Fruit fly (Drosophila melanogaster) whole organism, embryonic: ENCODE measurements around the gene CG33325.
A peak's percentile ranks its signal among the peaks of the same experiment; 100 is the strongest.

Source experiments
- Atf-2 ChIP-seq: fragments of 200-800 bp; sonication (Bioruptor generic); optimal IDR thresholded peaks from 2 replicates; lab custom pipeline; 2016; ENCODE audit warnings: missing biosample characterization, missing genetic modification characterization
- Awh ChIP-seq: fragments of 200-800 bp; sonication (Bioruptor generic); IDR thresholded peaks from 2 replicates; pipeline ENCODE4, ENCODE4 v1.3.6; 2022; ENCODE audit warnings: missing biosample characterization, missing genetic modification characterization
- CG10209 ChIP-seq: fragments of 200-800 bp; sonication (Bioruptor generic); optimal IDR thresholded peaks from 3 replicates; lab custom pipeline; 2017; ENCODE audit warnings: missing biosample characterization, mild to moderate bottlenecking, missing genetic modification characterization, missing genetic modification reagents
- CG11695 ChIP-seq: fragments of 200-800 bp; sonication (Bioruptor generic); IDR thresholded peaks from 3 replicates; pipeline ENCODE4 v1.3.6; 2022; ENCODE audit warnings: missing biosample characterization, missing genetic modification characterization
- CG11723 ChIP-seq: fragments of 200-800 bp; sonication (Bioruptor generic); optimal IDR thresholded peaks from 2 replicates; lab custom pipeline; 2017; ENCODE audit warnings: missing biosample characterization, mild to moderate bottlenecking, missing genetic modification characterization
- CG1233 ChIP-seq: fragments of 200-800 bp; sonication (Bioruptor generic); optimal IDR thresholded peaks from 4 replicates; lab custom pipeline; 2018; ENCODE audit warnings: missing biosample characterization, mild to moderate bottlenecking, missing genetic modification characterization
- CG13123 ChIP-seq: fragments of 200-800 bp; sonication (Bioruptor generic); optimal IDR thresholded peaks from 2 replicates; lab custom pipeline; 2016; ENCODE audit warnings: missing biosample characterization, missing genetic modification characterization
- CG13624 ChIP-seq: fragments of 200-800 bp; sonication (Bioruptor generic); optimal IDR thresholded peaks from 2 replicates; lab custom pipeline; 2016; ENCODE audit warnings: missing biosample characterization, missing genetic modification characterization
- CG15011 ChIP-seq: fragments of 200-800 bp; sonication (Bioruptor generic); optimal IDR thresholded peaks from 3 replicates; lab custom pipeline; 2018; ENCODE audit warnings: missing biosample characterization, mild to moderate bottlenecking, missing genetic modification characterization
- CG15514 ChIP-seq: fragments of 200-800 bp; sonication (Bioruptor generic); optimal IDR thresholded peaks from 3 replicates; lab custom pipeline; 2017; ENCODE audit warnings: missing biosample characterization, missing genetic modification characterization, mild to moderate bottlenecking, moderate library complexity, missing genetic modification reagents
- CG1647 ChIP-seq: fragments of 200-800 bp; sonication (Bioruptor generic); optimal IDR thresholded peaks from 3 replicates; lab custom pipeline; 2016; ENCODE audit warnings: missing biosample characterization, missing genetic modification characterization
- CG17328 ChIP-seq: fragments of 200-800 bp; sonication (Bioruptor generic); IDR thresholded peaks from 2 replicates; pipeline ENCODE4 v1.3.6; 2022; ENCODE audit warnings: missing biosample characterization, missing genetic modification characterization
- CG2678 ChIP-seq: fragments of 200-800 bp; sonication (Bioruptor generic); optimal IDR thresholded peaks from 3 replicates; lab custom pipeline; 2019; ENCODE audit warnings: missing biosample characterization, mild to moderate bottlenecking, missing genetic modification characterization, moderate library complexity
- CG31224 ChIP-seq: fragments of 200-800 bp; sonication (Bioruptor generic); IDR thresholded peaks from 2 replicates; pipeline ENCODE4 v1.3.6; 2022; ENCODE audit warnings: missing biosample characterization, missing genetic modification characterization
- CG31365 ChIP-seq: fragments of 200-800 bp; sonication (Bioruptor generic); optimal IDR thresholded peaks from 2 replicates; lab custom pipeline; 2018; ENCODE audit warnings: missing biosample characterization, mild to moderate bottlenecking, missing genetic modification characterization
- CG31441 ChIP-seq: fragments of 200-800 bp; sonication (Bioruptor generic); IDR thresholded peaks from 2 replicates; pipeline ENCODE4 v1.3.6; 2022; ENCODE audit warnings: missing biosample characterization, missing genetic modification characterization
- CG3163 ChIP-seq: fragments of 200-800 bp; sonication (Bioruptor generic); optimal IDR thresholded peaks from 3 replicates; lab custom pipeline; 2016; ENCODE audit warnings: missing biosample characterization, missing genetic modification characterization
- CG6765 ChIP-seq: fragments of 200-800 bp; sonication (Bioruptor generic); optimal IDR thresholded peaks from 3 replicates; lab custom pipeline; 2017; ENCODE audit warnings: missing biosample characterization, mild to moderate bottlenecking, missing genetic modification characterization
- CG7271 ChIP-seq: fragments of 200-800 bp; sonication (Bioruptor generic); optimal IDR thresholded peaks from 2 replicates; lab custom pipeline; 2018; ENCODE audit warnings: missing biosample characterization, mild to moderate bottlenecking, missing genetic modification characterization, moderate library complexity
- CG7357 ChIP-seq: fragments of 200-800 bp; sonication (Bioruptor generic); IDR thresholded peaks from 3 replicates; pipeline ENCODE4 v1.3.6; 2022; ENCODE audit warnings: missing biosample characterization, missing genetic modification characterization
- CG7963 ChIP-seq: fragments of 200-800 bp; sonication (Bioruptor generic); IDR thresholded peaks from 3 replicates; pipeline ENCODE4 v1.3.6; 2022; ENCODE audit warnings: missing biosample characterization, missing genetic modification characterization; ENCODE audit not compliant: partially characterized antibody
- CG7987 ChIP-seq: fragments of 200-800 bp; sonication (Bioruptor generic); optimal IDR thresholded peaks from 2 replicates; lab custom pipeline; 2018; ENCODE audit warnings: missing biosample characterization, mild to moderate bottlenecking, missing genetic modification characterization, moderate library complexity
- CG8281 ChIP-seq: fragments of 200-800 bp; sonication (Bioruptor generic); optimal IDR thresholded peaks from 2 replicates; lab custom pipeline; 2018; ENCODE audit warnings: missing biosample characterization, mild to moderate bottlenecking, missing genetic modification characterization, moderate library complexity
- CG8359 ChIP-seq: fragments of 200-800 bp; sonication (Bioruptor generic); optimal IDR thresholded peaks from 2 replicates; lab custom pipeline; 2017; ENCODE audit warnings: missing biosample characterization, mild to moderate bottlenecking, missing genetic modification characterization, borderline replicate concordance
- HmgZ ChIP-seq: fragments of 200-800 bp; sonication (Bioruptor generic); optimal IDR thresholded peaks from 2 replicates; lab custom pipeline; 2018; ENCODE audit warnings: missing biosample characterization, mild to moderate bottlenecking, missing genetic modification characterization
- Hmr ChIP-seq: fragments of 200-800 bp; sonication (Bioruptor generic); optimal IDR thresholded peaks from 3 replicates; lab custom pipeline; 2017; ENCODE audit warnings: mild to moderate bottlenecking, missing biosample characterization, missing genetic modification reagents, missing genetic modification characterization
- Xrp1 ChIP-seq: fragments of 200-800 bp; sonication (Bioruptor generic); IDR thresholded peaks from 2 replicates; pipeline ENCODE4 v1.3.6; 2022; ENCODE audit warnings: missing biosample characterization, missing genetic modification characterization
- ab ChIP-seq: fragments of 200-800 bp; sonication (Bioruptor generic); optimal IDR thresholded peaks from 2 replicates; lab custom pipeline; 2016; ENCODE audit warnings: missing biosample characterization, missing genetic modification characterization
- ato ChIP-seq: fragments of 200-800 bp; sonication (Bioruptor generic); IDR thresholded peaks from 2 replicates; pipeline ENCODE4 v1.3.6; 2022; ENCODE audit warnings: missing biosample characterization, missing genetic modification characterization; ENCODE audit not compliant: partially characterized antibody
- bigmax ChIP-seq: fragments of 200-800 bp; sonication (Bioruptor generic); optimal IDR thresholded peaks from 2 replicates; lab custom pipeline; 2018; ENCODE audit warnings: missing biosample characterization, mild to moderate bottlenecking, missing genetic modification characterization
- ci ChIP-seq: fragments of 200-800 bp; sonication (Bioruptor generic); IDR thresholded peaks from 3 replicates; pipeline ENCODE4 v1.3.6; 2022; ENCODE audit warnings: missing biosample characterization, missing genetic modification characterization
- dpn ChIP-seq, 2 experiments: fragments of 200-800 bp; sonication (Bioruptor generic); optimal IDR thresholded peaks; 3 replicates each; lab custom pipeline; 2016; ENCODE audit warnings: missing biosample characterization in 2 of 2, missing genetic modification characterization in 2 of 2
- emc ChIP-seq: fragments of 200-800 bp; sonication (Bioruptor generic); optimal IDR thresholded peaks from 2 replicates; lab custom pipeline; 2016; ENCODE audit warnings: missing biosample characterization, missing genetic modification characterization
- grau ChIP-seq: fragments of 200-800 bp; optimal IDR thresholded peaks from 3 replicates; lab custom pipeline; 2019; ENCODE audit warnings: missing biosample characterization, mild to moderate bottlenecking, missing genetic modification characterization, moderate library complexity
- hkb ChIP-seq, 2 experiments: fragments of 200-800 bp in 1 of 2; fragments of >200 bp in 1 of 2; sonication (Bioruptor generic) in 1 of 2; IDR thresholded peaks in 1 of 2; optimal IDR thresholded peaks in 1 of 2; 2 replicates each; pipeline versions ENCODE4 v1.3.6 to Lab custom; 2017 to 2022; ENCODE audit warnings: missing biosample characterization in 1 of 2, missing genetic modification characterization in 1 of 2
- inv ChIP-seq: fragments of 200-800 bp; sonication (Bioruptor generic); IDR thresholded peaks from 2 replicates; pipeline ENCODE4 v1.3.6; 2022; ENCODE audit warnings: missing biosample characterization, missing genetic modification characterization; ENCODE audit not compliant: partially characterized antibody
- jumu ChIP-seq: fragments of 200-800 bp; sonication (Bioruptor generic); optimal IDR thresholded peaks from 3 replicates; lab custom pipeline; 2016; ENCODE audit warnings: missing biosample characterization, missing genetic modification characterization
- kah ChIP-seq: fragments of 200-800 bp; sonication (Bioruptor generic); optimal IDR thresholded peaks from 2 replicates; lab custom pipeline; 2018; ENCODE audit warnings: missing biosample characterization, mild to moderate bottlenecking, missing genetic modification characterization
- lab ChIP-seq: fragments of 200-800 bp; sonication (Bioruptor generic); optimal IDR thresholded peaks from 3 replicates; lab custom pipeline; 2017; ENCODE audit warnings: missing biosample characterization, missing genetic modification characterization, mild to moderate bottlenecking, moderate library complexity, missing genetic modification reagents
- nerfin-1 ChIP-seq: fragments of 200-800 bp; sonication (Bioruptor generic); optimal IDR thresholded peaks from 3 replicates; lab custom pipeline; 2019; ENCODE audit warnings: missing biosample characterization, mild to moderate bottlenecking, missing genetic modification characterization, moderate library complexity
- peb ChIP-seq: fragments of 200-800 bp; sonication (Bioruptor generic); IDR thresholded peaks from 2 replicates; pipeline ENCODE4 v1.3.6; 2022; ENCODE audit warnings: missing biosample characterization, missing genetic modification characterization
- pnt ChIP-seq: fragments of 200-800 bp; sonication (Bioruptor generic); optimal IDR thresholded peaks from 3 replicates; lab custom pipeline; 2016; ENCODE audit warnings: missing biosample characterization, missing genetic modification characterization
- ro ChIP-seq: fragments of 200-800 bp; sonication (Bioruptor generic); IDR thresholded peaks from 2 replicates; pipeline ENCODE4 v1.3.6; 2022; ENCODE audit warnings: missing biosample characterization, missing genetic modification characterization
- sens ChIP-seq: fragments of 200-800 bp; sonication (Bioruptor generic); peaks from one replicate; lab custom pipeline; 2016; ENCODE audit warnings: missing biosample characterization, missing genetic modification characterization
- sima ChIP-seq: fragments of 200-800 bp; sonication (Bioruptor generic); optimal IDR thresholded peaks from 2 replicates; lab custom pipeline; 2016; ENCODE audit warnings: missing biosample characterization, missing genetic modification characterization
- sqz ChIP-seq: fragments of 200-800 bp; sonication (Bioruptor generic); optimal IDR thresholded peaks from 3 replicates; lab custom pipeline; 2018; ENCODE audit warnings: missing biosample characterization, mild to moderate bottlenecking, missing genetic modification characterization
- tll ChIP-seq, 2 experiments: fragments of 200-800 bp in 1 of 2; fragments of >200 bp in 1 of 2; sonication (Bioruptor generic) in 1 of 2; optimal IDR thresholded peaks; 2 replicates each; lab custom pipeline; 2017 to 2019; ENCODE audit warnings: missing biosample characterization in 2 of 2, missing genetic modification characterization in 2 of 2, mild to moderate bottlenecking in 1 of 2, moderate library complexity in 1 of 2
- vfl ChIP-seq: fragments of 200-800 bp; sonication (Bioruptor generic); optimal IDR thresholded peaks from 2 replicates; lab custom pipeline; 2016; ENCODE audit warnings: missing biosample characterization, missing genetic modification characterization
- zfh2 ChIP-seq: fragments of 200-800 bp; sonication (Bioruptor generic); optimal IDR thresholded peaks from 2 replicates; lab custom pipeline; 2016; ENCODE audit warnings: missing biosample characterization, missing genetic modification characterization

CG33325 gene

dm6 chr3R:8676560-8677000, 3.3 kb downstream of the CG33325 start, which contains the start of the genes Unc50, CG11755 and CG8043 (continued):
- TF ChIP-seq CG1647 (peak; percentile 67), peb (peak; percentile 50), CG10209 (GFP tag; lab: Kevin White, UChicago) (peak; percentile 70), CG11695 (GFP tag; lab: Robert Waterston, UW) (peak; percentile 77; the same call in 2 of the 3 replicates), pnt (peak; percentile 52), CG2678 (tag; lab: Kevin White, UChicago) (peak; percentile 82), vfl (GFP tag; lab: Kevin White, UChicago) (peak; percentile 78), CG7271 (peak; percentile 30), Hmr (peak; percentile 84), grau (tag; lab: Kevin White, UChicago) (peak; percentile 84), ro (GFP tag; lab: Robert Waterston, UW) (no peak), sqz (GFP tag; lab: Kevin White, UChicago) (peak; percentile 30), ato (GFP tag; lab: Robert Waterston, UW) (peak; percentile 74; the same call in 1 of the 2 replicates), CG7963 (GFP tag; lab: Robert Waterston, UW) (peak; percentile 83; the same call in 2 of the 3 replicates), CG31441 (GFP tag; lab: Robert Waterston, UW) (peak; percentile 78), jumu (GFP tag; lab: Kevin White, UChicago) (peak; percentile 70), HmgZ (tag; lab: Kevin White, UChicago) (peak; percentile 87), zfh2 (GFP tag; lab: Kevin White, UChicago) (peak; percentile 72), CG3163 (GFP tag; lab: Kevin White, UChicago) (peak; percentile 9), lab (GFP tag; lab: Kevin White, UChicago) (no peak), CG8359 (GFP tag; lab: Kevin White, UChicago) (no peak), nerfin-1 (tag; lab: Kevin White, UChicago) (peak; percentile 77), CG17328 (GFP tag; lab: Robert Waterston, UW) (0 out of 2 replicates have a peak, but pooled peaks have one; percentile 7), Awh (GFP tag; lab: Robert Waterston, UW) (0 out of 2 replicates have a peak, but pooled peaks have one; percentile 25), kah (GFP tag; lab: Kevin White, UChicago) (no peak), tll (GFP tag; optimal IDR thresholded peaks at IDR 0.05; lab: Kevin White, UChicago) (peak in 1 of 2 experiments; percentile 80), CG15514 (GFP tag; lab: Kevin White, UChicago) (peak; percentile 96), CG8281 (tag; lab: Kevin White, UChicago) (peak; percentile 41), dpn (GFP tag; optimal IDR thresholded peaks at IDR 0.05; lab: Kevin White, UChicago) (peak; percentile 78 to 84), ab (GFP tag; lab: Kevin White, UChicago) (no peak), CG13624 (GFP tag; lab: Kevin White, UChicago) (peak; percentile 71), ci (GFP tag; lab: Robert Waterston, UW) (no peak; the same call in 2 of the 3 replicates), sima (no peak), CG13123 (GFP tag; lab: Kevin White, UChicago) (peak; percentile 66), CG31224 (GFP tag; lab: Robert Waterston, UW) (peak; percentile 43), Atf-2 (GFP tag; lab: Kevin White, UChicago) (peak; percentile 53), CG1233 (GFP tag; lab: Kevin White, UChicago) (peak; percentile 70), CG15011 (GFP tag; lab: Kevin White, UChicago) (peak; percentile 53), inv (GFP tag; lab: Robert Waterston, UW) (peak; percentile 97), CG11723 (GFP tag; lab: Kevin White, UChicago) (peak; percentile 49), hkb (optimal IDR thresholded peaks at IDR 0.05; lab: Kevin White, UChicago) (peak; percentile 86), hkb (GFP tag; IDR thresholded peaks at IDR 0.05; lab: Robert Waterston, UW) (peak; percentile 72), emc (peak; percentile 20), bigmax (GFP tag; lab: Kevin White, UChicago) (no peak), CG6765 (GFP tag; lab: Kevin White, UChicago) (peak; percentile 11), CG7357 (GFP tag; lab: Robert Waterston, UW) (peak; percentile 45; the same call in 1 of the 3 replicates), Xrp1 (peak; percentile 82), CG31365 (tag; lab: Kevin White, UChicago) (peak; percentile 19), CG7987 (GFP tag; lab: Kevin White, UChicago) (peak; percentile 39), sens (GFP tag; lab: Kevin White, UChicago) (peak; percentile 96)
